Fruit fly (Drosophila melanogaster) whole organism: ENCODE measurements around the gene CG31875.

Source experiments
- Dll ChIP-seq: fragments of >200 bp; optimal IDR thresholded peaks from 2 replicates; lab custom pipeline; 2017
- psq ChIP-seq: fragments of >200 bp; optimal IDR thresholded peaks from 2 replicates; lab custom pipeline; 2017
- usp ChIP-seq: fragments of >200 bp; optimal IDR thresholded peaks from 2 replicates; lab custom pipeline; 2017; ENCODE audit warnings: missing biosample characterization, missing genetic modification characterization, mixed read lengths

DNA sequence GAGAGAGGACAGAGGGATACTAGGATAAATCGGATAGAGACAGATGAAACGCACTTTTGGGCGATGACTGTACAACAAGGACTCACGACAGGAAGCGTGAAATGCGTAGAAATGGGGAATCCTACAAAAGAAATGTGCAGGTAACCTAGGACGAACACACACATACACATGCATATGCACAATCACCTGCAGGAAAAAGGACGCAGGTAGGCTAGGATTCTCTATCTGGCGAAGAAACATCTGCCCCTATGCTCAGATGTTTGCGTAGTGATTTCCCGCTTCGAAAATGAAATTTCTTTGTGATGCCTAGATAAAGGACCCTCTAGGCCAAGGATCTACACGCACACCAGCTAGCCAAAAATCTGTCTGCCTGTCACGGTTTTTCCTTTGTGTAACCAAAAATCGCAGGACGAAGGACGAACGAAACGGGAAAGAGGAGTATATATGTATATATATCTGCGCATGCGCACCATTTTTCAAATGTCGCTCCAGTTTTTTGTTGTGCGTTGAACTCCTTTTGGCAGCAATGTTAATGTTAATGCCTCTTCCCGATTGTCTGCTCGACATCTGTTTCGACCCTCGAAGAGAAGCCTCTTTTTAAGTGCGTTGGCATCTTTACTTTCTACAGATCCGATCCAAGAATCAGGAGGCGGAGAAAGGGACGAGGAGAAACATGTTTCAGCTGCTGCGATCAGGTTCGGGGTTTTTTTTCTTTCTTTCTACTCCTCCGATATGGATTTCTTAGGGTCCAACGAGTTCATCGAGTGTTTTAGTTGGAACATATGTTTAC lies 14.1 kb downstream of the CG31875 start:
- TF ChIP-seq usp (no peak), Dll (lab: Kevin White, UChicago) (no peak), psq (lab: Kevin White, UChicago) (no peak)
